Fruit fly (Drosophila melanogaster) whole organism, prepupa: ENCODE results near the gene Axn.

Experiments
- Blimp-1 ChIP-seq: fragments of 200-800 bp; sonication (Bioruptor generic); optimal IDR thresholded peaks from 3 replicates; lab custom pipeline; 2017; ENCODE audit warnings: missing biosample characterization, missing genetic modification characterization, mild to moderate bottlenecking, moderate library complexity, missing genetic modification reagents
- CG10631 ChIP-seq: fragments of 200-800 bp; sonication (Bioruptor generic); optimal IDR thresholded peaks from 2 replicates; lab custom pipeline; 2016; ENCODE audit warnings: missing biosample characterization, missing genetic modification characterization
- CG11294 ChIP-seq: fragments of 200-800 bp; sonication (Bioruptor generic); IDR thresholded peaks from 2 replicates; pipeline ENCODE4 v1.3.6; 2022; ENCODE audit warnings: missing biosample characterization, missing genetic modification characterization
- CG11762 ChIP-seq: fragments of 200-800 bp; sonication (Bioruptor generic); optimal IDR thresholded peaks from 3 replicates; lab custom pipeline; 2016; ENCODE audit warnings: missing biosample characterization, missing genetic modification characterization; ENCODE audit not compliant: insufficient read depth
- CG11902 ChIP-seq: fragments of 200-800 bp; sonication (Bioruptor generic); optimal IDR thresholded peaks from 3 replicates; lab custom pipeline; 2016; ENCODE audit warnings: missing biosample characterization, missing genetic modification characterization
- CG15336 ChIP-seq: fragments of 200-800 bp; sonication (Bioruptor generic); IDR thresholded peaks from 2 replicates; pipeline ENCODE4 v1.3.6; 2022; ENCODE audit warnings: missing biosample characterization, missing genetic modification characterization
- CG1621 ChIP-seq: fragments of 200-800 bp; sonication (Bioruptor generic); optimal IDR thresholded peaks from 3 replicates; lab custom pipeline; 2018; ENCODE audit warnings: missing biosample characterization, mild to moderate bottlenecking, missing genetic modification characterization
- CG16779 ChIP-seq: fragments of 200-800 bp; sonication (Bioruptor generic); optimal IDR thresholded peaks from 3 replicates; lab custom pipeline; 2017; ENCODE audit warnings: missing biosample characterization, mild to moderate bottlenecking, missing genetic modification characterization
- CG3032 ChIP-seq: fragments of 200-800 bp; optimal IDR thresholded peaks from 2 replicates; lab custom pipeline; 2019; ENCODE audit warnings: missing biosample characterization, mild to moderate bottlenecking, missing genetic modification characterization, moderate library complexity
- CG31627 ChIP-seq: fragments of 200-800 bp; sonication (Bioruptor generic); optimal IDR thresholded peaks from 3 replicates; lab custom pipeline; 2016; ENCODE audit warnings: missing biosample characterization, missing genetic modification characterization
- CG32006 ChIP-seq: fragments of 200-800 bp; sonication (Bioruptor generic); optimal IDR thresholded peaks from 3 replicates; lab custom pipeline; 2017; ENCODE audit warnings: missing biosample characterization, mild to moderate bottlenecking, missing genetic modification characterization
- CG3919 ChIP-seq: fragments of 200-800 bp; sonication (Bioruptor generic); optimal IDR thresholded peaks from 3 replicates; lab custom pipeline; 2016; ENCODE audit warnings: missing biosample characterization, missing genetic modification characterization
- CG4318 ChIP-seq: fragments of 200-800 bp; sonication (Bioruptor generic); optimal IDR thresholded peaks from 3 replicates; lab custom pipeline; 2017; ENCODE audit warnings: missing biosample characterization, mild to moderate bottlenecking, missing genetic modification characterization
- CG6792 ChIP-seq: fragments of 200-800 bp; sonication (Bioruptor generic); optimal IDR thresholded peaks from 3 replicates; lab custom pipeline; 2016; ENCODE audit warnings: missing biosample characterization, missing genetic modification characterization
- CG6808 ChIP-seq: fragments of 200-800 bp; sonication (Bioruptor generic); optimal IDR thresholded peaks from 3 replicates; lab custom pipeline; 2017; ENCODE audit warnings: missing biosample characterization, missing genetic modification characterization, mild to moderate bottlenecking, moderate library complexity, missing genetic modification reagents
- CG6854 ChIP-seq: fragments of 200-800 bp; sonication (Bioruptor generic); optimal IDR thresholded peaks from 2 replicates; lab custom pipeline; 2017; ENCODE audit warnings: missing biosample characterization, mild to moderate bottlenecking, missing genetic modification characterization
- CG7368 ChIP-seq: fragments of 200-800 bp; sonication (Bioruptor generic); optimal IDR thresholded peaks from 3 replicates; lab custom pipeline; 2016; ENCODE audit warnings: missing biosample characterization, missing genetic modification characterization
- CG8319 ChIP-seq: fragments of 200-800 bp; sonication (Bioruptor generic); optimal IDR thresholded peaks from 3 replicates; lab custom pipeline; 2016; ENCODE audit warnings: missing biosample characterization, missing genetic modification characterization
- CG8632 ChIP-seq: fragments of 200-800 bp; sonication (Bioruptor generic); optimal IDR thresholded peaks from 3 replicates; lab custom pipeline; 2016; ENCODE audit warnings: missing biosample characterization, missing genetic modification characterization
- CG9139 ChIP-seq: fragments of 200-800 bp; sonication (Bioruptor generic); optimal IDR thresholded peaks from 3 replicates; lab custom pipeline; 2017; ENCODE audit warnings: missing biosample characterization, mild to moderate bottlenecking, missing genetic modification characterization
- Eip75B ChIP-seq: fragments of 200-800 bp; sonication (Bioruptor generic); optimal IDR thresholded peaks from 3 replicates; lab custom pipeline; 2016; ENCODE audit warnings: missing biosample characterization, missing genetic modification characterization
- Eip78C ChIP-seq: fragments of 200-800 bp; sonication (Bioruptor generic); peaks from one replicate; lab custom pipeline; 2016; ENCODE audit warnings: missing biosample characterization, missing genetic modification characterization
- Eip93F ChIP-seq: fragments of 200-800 bp; sonication (Bioruptor generic); optimal IDR thresholded peaks from 2 replicates; lab custom pipeline; 2016; ENCODE audit warnings: missing biosample characterization, mild to moderate bottlenecking, missing genetic modification characterization
- Ets21C ChIP-seq: fragments of 200-800 bp; sonication (Bioruptor generic); optimal IDR thresholded peaks from 3 replicates; lab custom pipeline; 2016; ENCODE audit warnings: missing biosample characterization, missing genetic modification characterization
- Ets96B ChIP-seq: fragments of 200-800 bp; optimal IDR thresholded peaks from 2 replicates; lab custom pipeline; 2019; ENCODE audit warnings: missing biosample characterization, mild to moderate bottlenecking, missing genetic modification characterization, moderate library complexity
- Hr38 ChIP-seq: sonication (Bioruptor generic); optimal IDR thresholded peaks from 2 replicates; lab custom pipeline; 2016; ENCODE audit warnings: missing biosample characterization, missing genetic modification characterization
- Hr39 ChIP-seq: fragments of 200-800 bp; sonication (Bioruptor generic); optimal IDR thresholded peaks from 2 replicates; lab custom pipeline; 2016; ENCODE audit warnings: missing biosample characterization, missing genetic modification characterization
- Hr4 ChIP-seq: fragments of 200-800 bp; sonication (Bioruptor generic); optimal IDR thresholded peaks from 3 replicates; lab custom pipeline; 2016; ENCODE audit warnings: missing biosample characterization, missing genetic modification characterization
- Lpt ChIP-seq: fragments of 200-800 bp; sonication (Bioruptor generic); optimal IDR thresholded peaks from 3 replicates; lab custom pipeline; 2016; ENCODE audit warnings: missing biosample characterization, missing genetic modification characterization
- Met ChIP-seq: fragments of 200-800 bp; sonication (Bioruptor generic); optimal IDR thresholded peaks from 3 replicates; lab custom pipeline; 2016; ENCODE audit warnings: missing biosample characterization, missing genetic modification characterization
- OdsH ChIP-seq: fragments of 200-800 bp; sonication (Bioruptor generic); optimal IDR thresholded peaks from 3 replicates; lab custom pipeline; 2016; ENCODE audit warnings: missing biosample characterization, missing genetic modification characterization
- Smox ChIP-seq: fragments of 200-800 bp; sonication (Bioruptor generic); optimal IDR thresholded peaks from 3 replicates; lab custom pipeline; 2016; ENCODE audit warnings: missing biosample characterization, missing genetic modification characterization
- Sox14 ChIP-seq: fragments of 200-800 bp; sonication (Bioruptor generic); optimal IDR thresholded peaks from 3 replicates; lab custom pipeline; 2016; ENCODE audit warnings: missing biosample characterization, missing genetic modification characterization
- Sox15 ChIP-seq: fragments of 200-800 bp; sonication (Bioruptor generic); optimal IDR thresholded peaks from 3 replicates; lab custom pipeline; 2016; ENCODE audit warnings: missing biosample characterization, missing genetic modification characterization
- acj6 ChIP-seq: fragments of 200-800 bp; sonication (Bioruptor generic); optimal IDR thresholded peaks from 3 replicates; lab custom pipeline; 2016; ENCODE audit warnings: missing biosample characterization, missing genetic modification characterization
- cyc ChIP-seq: fragments of 200-800 bp; sonication (Bioruptor generic); optimal IDR thresholded peaks from 3 replicates; lab custom pipeline; 2016; ENCODE audit warnings: missing biosample characterization, missing genetic modification characterization
- dac ChIP-seq: fragments of 200-800 bp; sonication (Bioruptor generic); optimal IDR thresholded peaks from 2 replicates; lab custom pipeline; 2017; ENCODE audit warnings: missing biosample characterization, mild to moderate bottlenecking, missing genetic modification characterization
- eg ChIP-seq: fragments of 200-800 bp; sonication (Bioruptor generic); IDR thresholded peaks from 3 replicates; pipeline ENCODE4 v1.3.6; 2022; ENCODE audit warnings: missing biosample characterization, missing genetic modification characterization
- fd59A ChIP-seq: fragments of 200-800 bp; sonication (Bioruptor generic); optimal IDR thresholded peaks from 2 replicates; lab custom pipeline; 2017; ENCODE audit warnings: missing biosample characterization, mild to moderate bottlenecking, missing genetic modification characterization, missing genetic modification reagents
- fd85E ChIP-seq: fragments of 200-800 bp; sonication (Bioruptor generic); optimal IDR thresholded peaks from 3 replicates; lab custom pipeline; 2016; ENCODE audit warnings: missing biosample characterization, missing genetic modification characterization
- fkh ChIP-seq: fragments of 200-800 bp; sonication (Bioruptor generic); optimal IDR thresholded peaks from 3 replicates; lab custom pipeline; 2017; ENCODE audit warnings: missing biosample characterization, mild to moderate bottlenecking, missing genetic modification characterization, moderate library complexity
- lz ChIP-seq: fragments of 200-800 bp; sonication (Bioruptor generic); optimal IDR thresholded peaks from 3 replicates; lab custom pipeline; 2016; ENCODE audit warnings: missing biosample characterization, missing genetic modification characterization
- net ChIP-seq: fragments of 200-800 bp; sonication (Bioruptor generic); optimal IDR thresholded peaks from 3 replicates; lab custom pipeline; 2016; ENCODE audit warnings: missing biosample characterization, missing genetic modification characterization
- pdm3 ChIP-seq: fragments of 200-800 bp; sonication (Bioruptor generic); optimal IDR thresholded peaks from 3 replicates; lab custom pipeline; 2016; ENCODE audit warnings: missing biosample characterization, missing genetic modification characterization
- salr ChIP-seq, 2 experiments: fragments of 200-800 bp; sonication (Bioruptor generic); optimal IDR thresholded peaks; 3 replicates each; lab custom pipeline; 2016 to 2018; ENCODE audit warnings: missing biosample characterization in 2 of 2, missing genetic modification characterization in 2 of 2, mild to moderate bottlenecking in 1 of 2
- svp ChIP-seq: fragments of 200-800 bp; sonication (Bioruptor generic); peaks from one replicate; lab custom pipeline; 2016; ENCODE audit warnings: missing biosample characterization, missing genetic modification characterization

Axn gene

DNA sequence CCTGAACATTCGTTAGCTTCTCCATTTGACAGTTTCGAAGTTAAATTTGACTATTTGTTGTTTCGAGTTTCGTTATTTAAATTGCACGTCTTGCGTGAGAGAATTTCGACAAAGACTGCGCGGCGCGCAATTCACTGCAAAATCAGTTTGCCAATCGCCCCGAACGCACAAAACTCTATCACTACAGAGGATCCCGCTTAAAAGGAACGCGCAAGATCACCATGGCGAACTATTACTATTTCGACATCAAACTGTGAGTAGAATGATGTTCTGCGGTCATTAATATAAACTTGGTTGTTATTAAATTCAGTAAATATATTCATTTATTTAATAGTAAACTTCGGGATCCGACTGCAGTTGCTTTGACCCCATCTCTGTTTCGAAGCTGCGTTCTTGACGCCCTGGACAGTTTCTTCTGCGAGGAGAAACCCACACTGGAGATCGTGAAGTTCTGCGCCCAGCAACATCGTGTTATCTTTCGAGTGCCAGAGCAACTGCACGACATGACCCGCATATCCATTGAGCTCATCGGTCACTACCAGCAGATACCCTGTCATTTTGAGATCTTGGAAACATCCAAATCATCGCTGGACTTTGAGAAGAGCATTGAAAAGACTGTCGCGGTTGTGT, 33.4 kb downstream of the Axn start, which contains the start of the genes Rpp14b and spn-A (continued):
- TF ChIP-seq Sox15 (GFP tag; lab: Kevin White, UChicago), result peak; percentile 47
- no peak for TF ChIP-seq Smox (GFP tag; lab: Kevin White, UChicago)
- TF ChIP-seq CG11902, result no peak
- TF ChIP-seq CG3032, result no peak
- no peak for TF ChIP-seq CG6854 (GFP tag; lab: Kevin White, UChicago)
- peak; percentile 58; the same call in 2 of the 3 replicates for TF ChIP-seq eg (GFP tag; lab: Robert Waterston, UW)
- no peak for TF ChIP-seq Hr38 (GFP tag; lab: Kevin White, UChicago)
- TF ChIP-seq CG9139 (GFP tag; lab: Kevin White, UChicago), result no peak
- TF ChIP-seq Eip93F, result peak; percentile 32
- peak; percentile 3 for TF ChIP-seq Eip75B
- peak; percentile 24; the same call in 1 of the 2 replicates for TF ChIP-seq CG15336
- TF ChIP-seq CG11762, result no peak
- TF ChIP-seq CG1621, result no peak
- no peak for TF ChIP-seq CG16779 (tag; lab: Kevin White, UChicago)
- TF ChIP-seq CG31627, result peak; percentile 53
- peak; percentile 18 for TF ChIP-seq fd59A (GFP tag; lab: Kevin White, UChicago)
- TF ChIP-seq CG8632, result no peak
- TF ChIP-seq lz (GFP tag; lab: Kevin White, UChicago), result peak; percentile 56
- TF ChIP-seq Blimp-1 (GFP tag; lab: Kevin White, UChicago), result no peak
- TF ChIP-seq CG10631 (GFP tag; lab: Kevin White, UChicago), result no peak
- TF ChIP-seq Eip78C (GFP tag; lab: Kevin White, UChicago), result peak; percentile 80
- no peak for TF ChIP-seq fkh (GFP tag; lab: Kevin White, UChicago)
- TF ChIP-seq Sox14 (GFP tag; lab: Kevin White, UChicago), result peak; percentile 63
- peak; percentile 44 for TF ChIP-seq CG32006
- peak; percentile 19 for TF ChIP-seq CG6792
- TF ChIP-seq CG6808 (GFP tag; lab: Kevin White, UChicago), result no peak
- TF ChIP-seq Ets96B (tag; lab: Kevin White, UChicago), result no peak
- peak; percentile 49 for TF ChIP-seq pdm3 (GFP tag; lab: Kevin White, UChicago)
- no peak for TF ChIP-seq CG7368
- peak; percentile 52 for TF ChIP-seq OdsH (GFP tag; lab: Kevin White, UChicago)
- no peak for TF ChIP-seq dac (GFP tag; lab: Kevin White, UChicago)
- TF ChIP-seq salr (GFP tag; optimal IDR thresholded peaks at IDR 0.05; lab: Kevin White, UChicago), result no peak
- no peak for TF ChIP-seq CG11294 (GFP tag; lab: Robert Waterston, UW)
- peak; percentile 59 for TF ChIP-seq Hr39 (GFP tag; lab: Kevin White, UChicago)
- TF ChIP-seq svp (GFP tag; lab: Kevin White, UChicago), result peak; percentile 77
- TF ChIP-seq Met (GFP tag; lab: Kevin White, UChicago), result peak; percentile 19
- peak; percentile 37 for TF ChIP-seq cyc (GFP tag; lab: Kevin White, UChicago)
- no peak for TF ChIP-seq Lpt (GFP tag; lab: Kevin White, UChicago)
- TF ChIP-seq acj6, result peak; percentile 50

DNA sequence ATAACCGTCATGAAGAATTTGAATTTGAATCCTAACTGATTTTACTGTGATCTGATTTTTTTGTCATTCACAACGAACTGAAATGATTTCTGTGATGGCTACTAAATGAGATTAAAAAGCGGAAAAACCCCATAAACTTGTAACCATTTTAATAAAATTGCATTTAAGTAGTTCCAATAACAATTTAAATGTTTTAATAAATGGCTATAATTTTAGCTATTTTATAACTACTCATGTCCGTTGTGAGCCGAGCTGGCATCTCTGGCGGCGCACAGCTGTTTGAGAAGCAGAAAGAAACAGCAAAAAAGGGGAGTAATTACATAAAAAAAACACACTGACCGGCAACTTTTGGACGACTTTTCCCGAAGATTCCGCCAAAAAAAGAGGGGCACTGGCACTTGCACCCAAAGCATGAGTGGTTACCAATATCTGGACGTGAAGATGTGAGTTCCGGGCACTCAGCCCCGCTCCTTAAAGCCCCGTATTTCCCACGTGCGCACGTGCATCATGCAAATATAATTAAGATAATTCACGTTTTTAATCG, 34.0 kb downstream of the Axn start, which contains the start of the genes CG7950 and Rpp14a:
TSS of gene CG7950 (plus strand) at position 268 of the 544 bp plus-strand sequence.
TSS of gene Rpp14a (plus strand) at position 268 of the 544 bp plus-strand sequence.
- TF ChIP-seq Met (GFP tag; lab: Kevin White, UChicago) (peak; percentile 83), CG4318 (GFP tag; lab: Kevin White, UChicago) (no peak), CG3919 (GFP tag; lab: Kevin White, UChicago) (peak; percentile 85), Hr4 (GFP tag; lab: Kevin White, UChicago) (peak; percentile 89), Lpt (GFP tag; lab: Kevin White, UChicago) (peak; percentile 81), Eip75B (peak; percentile 86), cyc (GFP tag; lab: Kevin White, UChicago) (peak; percentile 85), CG10631 (GFP tag; lab: Kevin White, UChicago) (peak; percentile 79), Eip78C (GFP tag; lab: Kevin White, UChicago) (peak; percentile 93), lz (GFP tag; lab: Kevin White, UChicago) (peak; percentile 90), CG9139 (GFP tag; lab: Kevin White, UChicago) (no peak), Sox15 (GFP tag; lab: Kevin White, UChicago) (peak; percentile 63), fd85E (no peak), CG31627 (peak; percentile 91), net (peak; percentile 84), CG16779 (tag; lab: Kevin White, UChicago) (peak; percentile 61), Ets21C (GFP tag; lab: Kevin White, UChicago) (peak; percentile 84), OdsH (GFP tag; lab: Kevin White, UChicago) (peak; percentile 89), svp (GFP tag; lab: Kevin White, UChicago) (peak; percentile 87), dac (GFP tag; lab: Kevin White, UChicago) (peak; percentile 69), Sox14 (GFP tag; lab: Kevin White, UChicago) (peak; percentile 91), eg (GFP tag; lab: Robert Waterston, UW) (peak; percentile 93), Smox (GFP tag; lab: Kevin White, UChicago) (peak; percentile 86), Eip93F (peak; percentile 77), CG6854 (GFP tag; lab: Kevin White, UChicago) (no peak), CG6808 (GFP tag; lab: Kevin White, UChicago) (peak; percentile 49), Hr38 (GFP tag; lab: Kevin White, UChicago) (peak; percentile 72), fd59A (GFP tag; lab: Kevin White, UChicago) (peak; percentile 53), acj6 (peak; percentile 87), fkh (GFP tag; lab: Kevin White, UChicago) (no peak), CG8319 (GFP tag; lab: Kevin White, UChicago) (peak; percentile 60)
